Fruit fly (Drosophila melanogaster): ENCODE results near the gene caps.

- TF ChIP-seq CG13204 (GFP tag; optimal IDR thresholded peaks at IDR 0.05) = no peak
- TF ChIP-seq EcR (GFP tag; optimal IDR thresholded peaks at IDR 0.05) = no peak
- TF ChIP-seq CG10348 (GFP tag; IDR thresholded peaks at IDR 0.05) = no peak
- TF ChIP-seq gl (tag; optimal IDR thresholded peaks at IDR 0.05) = no peak
Observed at dm6 chr3L:13260718-13261318, 32.3 kb downstream of the caps start.
